Fruit fly (Drosophila melanogaster) whole organism: ENCODE measurements around the gene CG3473.
A peak's percentile ranks its signal among the peaks of the same experiment; 100 is the strongest.

ENCODE experiments used
- CG8478 ChIP-seq: fragments of >200 bp; optimal IDR thresholded peaks from 2 replicates; lab custom pipeline; 2018; ENCODE audit warnings: inconsistent platforms
- Dll ChIP-seq: fragments of >200 bp; optimal IDR thresholded peaks from 2 replicates; lab custom pipeline; 2017
- EcR ChIP-seq, 2 experiments: fragments of >200 bp; optimal IDR thresholded peaks; 2 replicates each; lab custom pipeline; 2017; ENCODE audit warnings: missing biosample characterization in 2 of 2, missing genetic modification characterization in 2 of 2, missing genetic modification reagents in 2 of 2
- pan ChIP-seq: fragments of >200 bp; optimal IDR thresholded peaks from 2 replicates; lab custom pipeline; 2017
- psq ChIP-seq: fragments of >200 bp; optimal IDR thresholded peaks from 2 replicates; lab custom pipeline; 2017
- usp ChIP-seq: fragments of >200 bp; optimal IDR thresholded peaks from 2 replicates; lab custom pipeline; 2017; ENCODE audit warnings: missing biosample characterization, missing genetic modification characterization, mixed read lengths

Gene CG3473

dm6 chr2L:14539872-14540524, 23.5 kb downstream of the CG3473 start:
- TF ChIP-seq EcR (GFP tag; optimal IDR thresholded peaks at IDR 0.05; lab: Kevin White, UChicago) (no peak), usp (no peak), CG8478 (lab: Kevin White, UChicago) (no peak), pan (lab: Kevin White, UChicago) (no peak)

- TF ChIP-seq usp (no peak), pan (lab: Kevin White, UChicago) (no peak), EcR (GFP tag; optimal IDR thresholded peaks at IDR 0.05; lab: Kevin White, UChicago) (no peak), Dll (no peak), CG8478 (lab: Kevin White, UChicago) (no peak), psq (lab: Kevin White, UChicago) (no peak)
Observed at dm6 chr2L:14538853-14539358, 24.6 kb downstream of the CG3473 start.

- TF ChIP-seq CG8478 (lab: Kevin White, UChicago): no peak
- TF ChIP-seq pan (lab: Kevin White, UChicago): no peak
- TF ChIP-seq usp: no peak
- no peak for TF ChIP-seq EcR (GFP tag; optimal IDR thresholded peaks at IDR 0.05; lab: Kevin White, UChicago)
- TF ChIP-seq psq (lab: Kevin White, UChicago): no peak
- no peak for TF ChIP-seq Dll
Observed at dm6 chr2L:14537432-14538221, 25.9 kb downstream of the CG3473 start.

- TF ChIP-seq CG8478 (lab: Kevin White, UChicago) (no peak), pan (lab: Kevin White, UChicago) (no peak)
Observed at dm6 chr2L:14536730-14537427, 26.6 kb downstream of the CG3473 start.

- TF ChIP-seq usp (no peak), EcR (GFP tag; optimal IDR thresholded peaks at IDR 0.05; lab: Kevin White, UChicago) (no peak), Dll (no peak), psq (lab: Kevin White, UChicago) (no peak), pan (lab: Kevin White, UChicago) (no peak), CG8478 (lab: Kevin White, UChicago) (no peak)
Observed at dm6 chr2L:14533419-14534253, 29.9 kb downstream of the CG3473 start.

dm6 chr2L:14532822-14533336, 30.6 kb downstream of the CG3473 start:
- TF ChIP-seq pan (lab: Kevin White, UChicago) (no peak), CG8478 (lab: Kevin White, UChicago) (no peak), Dll (no peak), psq (lab: Kevin White, UChicago) (no peak), usp (no peak), EcR (GFP tag; optimal IDR thresholded peaks at IDR 0.05; lab: Kevin White, UChicago) (no peak)

- no peak for TF ChIP-seq usp
- TF ChIP-seq CG8478 (lab: Kevin White, UChicago): no peak
- TF ChIP-seq Dll: peak; percentile 34
- TF ChIP-seq psq (lab: Kevin White, UChicago): no peak
- TF ChIP-seq EcR (GFP tag; optimal IDR thresholded peaks at IDR 0.05; lab: Kevin White, UChicago): no peak
Observed at dm6 chr2L:14531268-14531863, 32.2 kb downstream of the CG3473 start.

- no peak for TF ChIP-seq usp
- TF ChIP-seq CG8478 (lab: Kevin White, UChicago): no peak
- no peak for TF ChIP-seq Dll
- TF ChIP-seq EcR (GFP tag; optimal IDR thresholded peaks at IDR 0.05; lab: Kevin White, UChicago): no peak
- TF ChIP-seq pan (lab: Kevin White, UChicago): no peak
- no peak for TF ChIP-seq psq (lab: Kevin White, UChicago)
Observed at dm6 chr2L:14530685-14531084, 32.8 kb downstream of the CG3473 start.

- TF ChIP-seq pan (lab: Kevin White, UChicago): no peak
- TF ChIP-seq usp: no peak
- TF ChIP-seq Dll: no peak
- TF ChIP-seq EcR (GFP tag; optimal IDR thresholded peaks at IDR 0.05; lab: Kevin White, UChicago): no peak
- TF ChIP-seq psq (lab: Kevin White, UChicago): no peak
- no peak for TF ChIP-seq CG8478 (lab: Kevin White, UChicago)
Observed at dm6 chr2L:14528954-14529660, 34.4 kb downstream of the CG3473 start.

dm6 chr2L:14527200-14527797, 36.2 kb downstream of the CG3473 start:
- TF ChIP-seq EcR (GFP tag; optimal IDR thresholded peaks at IDR 0.05; lab: Kevin White, UChicago) (no peak), Dll (no peak), usp (no peak), pan (lab: Kevin White, UChicago) (no peak), psq (lab: Kevin White, UChicago) (no peak), CG8478 (lab: Kevin White, UChicago) (no peak)
